Worm (Caenorhabditis elegans): Measurements from ENCODE around the gene pid-1.

DNA sequence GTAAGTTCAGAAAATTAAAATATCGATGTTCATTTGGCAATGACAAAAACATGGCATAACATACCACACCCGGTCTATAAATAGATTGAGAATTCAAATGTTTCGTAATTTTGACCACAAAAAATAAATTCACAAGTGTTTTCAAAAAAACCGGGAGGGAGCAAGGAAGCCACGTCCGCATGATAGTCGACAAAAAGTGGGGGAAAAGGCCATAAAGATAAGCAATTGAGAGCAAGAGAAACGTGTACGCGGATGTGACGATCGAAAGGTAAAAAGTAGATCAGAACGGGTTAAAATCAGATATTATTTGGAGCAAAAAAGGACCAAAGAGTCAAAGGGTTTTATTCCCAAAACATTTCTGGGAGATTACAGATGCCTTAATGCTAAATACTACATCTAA is 4.4 kb upstream of the pid-1 start:
- TF ChIP-seq klf-2 (GFP tag; conservative IDR thresholded peaks at IDR 0.05) (no peak), ref-1 (GFP tag; conservative IDR thresholded peaks at IDR 0.05) (no peak), ztf-29 (GFP tag; IDR thresholded peaks at IDR 0.05) (no peak), T22C8.4 (GFP tag; IDR thresholded peaks at IDR 0.05) (no peak)

Data from whole organism, midembryonic.